Worm (Caenorhabditis elegans) whole organism, late embryonic: ENCODE measurements around the gene grl-22.

ENCODE experiments used
- F13H6.1 ChIP-seq: sonication (generic microtip); optimal IDR thresholded peaks from 2 replicates; lab custom pipeline; 2016; ENCODE audit warnings: missing genetic modification characterization, missing compliant biosample characterization
- che-1 ChIP-seq: sonication (generic microtip); optimal IDR thresholded peaks from 2 replicates; lab custom pipeline; 2016; ENCODE audit warnings: mild to moderate bottlenecking, missing genetic modification characterization, missing compliant biosample characterization
- elt-2 ChIP-seq: sonication (generic microtip); optimal IDR thresholded peaks from 2 replicates; lab custom pipeline; 2016; ENCODE audit warnings: missing genetic modification reagents, missing genetic modification characterization, missing compliant biosample characterization
- fax-1 ChIP-seq: sonication (generic microtip); optimal IDR thresholded peaks from 2 replicates; lab custom pipeline; 2016; ENCODE audit warnings: missing genotype, missing genetic modification characterization, missing compliant biosample characterization
- hlh-8 ChIP-seq: sonication (generic microtip); optimal IDR thresholded peaks from 2 replicates; lab custom pipeline; 2016; ENCODE audit warnings: missing genotype, missing genetic modification characterization, missing compliant biosample characterization
- nhr-232 ChIP-seq: sonication (generic microtip); optimal IDR thresholded peaks from 2 replicates; lab custom pipeline; 2016; ENCODE audit warnings: missing genetic modification characterization, missing compliant biosample characterization
- npax-4 ChIP-seq: sonication (generic microtip); optimal IDR thresholded peaks from 2 replicates; lab custom pipeline; 2016; ENCODE audit warnings: missing genetic modification characterization, missing compliant biosample characterization
- pha-4 ChIP-seq: fragments of 150-350 bp; optimal IDR thresholded peaks from 2 replicates; lab custom pipeline; 2018; ENCODE audit warnings: missing biosample characterization, missing genetic modification reagents, missing genetic modification characterization
- sox-4 ChIP-seq: sonication (generic microtip); optimal IDR thresholded peaks from 2 replicates; lab custom pipeline; 2017; ENCODE audit warnings: mild to moderate bottlenecking, missing genetic modification characterization, inconsistent platforms, missing compliant biosample characterization
- ztf-16 ChIP-seq: sonication (generic microtip); optimal IDR thresholded peaks from 2 replicates; lab custom pipeline; 2017; ENCODE audit warnings: missing genetic modification characterization, missing compliant biosample characterization

ce11 chrIII:5371226-5371926, 42.4 kb downstream of the grl-22 start, which contains the start of gene szy-2:
- no peak for TF ChIP-seq F13H6.1 (tag; lab: Kevin White, UChicago)
- TF ChIP-seq fax-1 (tag; lab: Kevin White, UChicago), result no peak
- TF ChIP-seq nhr-232 (tag; lab: Kevin White, UChicago), result no peak
- no peak for TF ChIP-seq pha-4 (tag; lab: Kevin White, UChicago)
- no peak for TF ChIP-seq ztf-16
- no peak for TF ChIP-seq npax-4 (tag; lab: Kevin White, UChicago)
- no peak for TF ChIP-seq che-1 (tag; lab: Kevin White, UChicago)
- TF ChIP-seq elt-2 (tag; lab: Kevin White, UChicago), result no peak
- TF ChIP-seq hlh-8 (tag; lab: Kevin White, UChicago), result no peak
- TF ChIP-seq sox-4, result no peak
